Fruit fly (Drosophila melanogaster) whole organism, embryonic: ENCODE measurements around the gene CG10194.

Experiments used
- Adf1 ChIP-seq: fragments of 200-800 bp; sonication (Bioruptor generic); IDR thresholded peaks from 2 replicates; pipeline ENCODE4 v1.3.6; 2022; ENCODE audit warnings: missing biosample characterization, missing genetic modification characterization
- CG10209 ChIP-seq: fragments of 200-800 bp; sonication (Bioruptor generic); optimal IDR thresholded peaks from 3 replicates; lab custom pipeline; 2017; ENCODE audit warnings: missing biosample characterization, mild to moderate bottlenecking, missing genetic modification characterization, missing genetic modification reagents
- CG10959 ChIP-seq: fragments of 200-800 bp; sonication (Bioruptor generic); IDR thresholded peaks from 2 replicates; pipeline ENCODE4 v1.3.6; 2022; ENCODE audit warnings: missing biosample characterization, missing genetic modification characterization
- CG11085 ChIP-seq: fragments of 200-800 bp; sonication (Bioruptor generic); IDR thresholded peaks from 2 replicates; pipeline ENCODE4 v1.3.6; 2022; ENCODE audit warnings: missing biosample characterization, missing genetic modification characterization
- CG12155 ChIP-seq: fragments of 200-800 bp; sonication (Bioruptor generic); optimal IDR thresholded peaks from 3 replicates; lab custom pipeline; 2016; ENCODE audit warnings: missing biosample characterization, missing genetic modification characterization
- CG13287 ChIP-seq: fragments of 200-800 bp; sonication (Bioruptor generic); IDR thresholded peaks from 2 replicates; pipeline ENCODE4 v1.3.6; 2022; ENCODE audit warnings: missing biosample characterization, missing genetic modification characterization; ENCODE audit not compliant: partially characterized antibody
- CG14860 ChIP-seq: fragments of 200-800 bp; sonication (Bioruptor generic); IDR thresholded peaks from 3 replicates; pipeline ENCODE4 v1.3.6; 2022; ENCODE audit warnings: missing biosample characterization, missing genetic modification characterization; ENCODE audit not compliant: partially characterized antibody
- CG14965 ChIP-seq: fragments of 200-800 bp; sonication (Bioruptor generic); optimal IDR thresholded peaks from 2 replicates; lab custom pipeline; 2016; ENCODE audit warnings: missing biosample characterization, missing genetic modification characterization, borderline replicate concordance
- CG15269 ChIP-seq: fragments of 200-800 bp; sonication (Bioruptor generic); optimal IDR thresholded peaks from 2 replicates; lab custom pipeline; 2018; ENCODE audit warnings: missing biosample characterization, mild to moderate bottlenecking, missing genetic modification characterization, moderate library complexity
- CG15479 ChIP-seq: fragments of 200-800 bp; sonication (Bioruptor generic); optimal IDR thresholded peaks from 3 replicates; lab custom pipeline; 2019; ENCODE audit warnings: missing biosample characterization, mild to moderate bottlenecking, missing genetic modification characterization, moderate library complexity
- CG16779 ChIP-seq: fragments of 200-800 bp; sonication (Bioruptor generic); IDR thresholded peaks from 2 replicates; pipeline ENCODE4 v1.3.6; 2022; ENCODE audit warnings: missing biosample characterization, missing genetic modification characterization
- CG18476 ChIP-seq: fragments of 200-800 bp; sonication (Bioruptor generic); optimal IDR thresholded peaks from 2 replicates; lab custom pipeline; 2016; ENCODE audit warnings: missing biosample characterization, mild to moderate bottlenecking, missing genetic modification characterization
- CG18599 ChIP-seq: fragments of 200-800 bp; sonication (Bioruptor generic); optimal IDR thresholded peaks from 3 replicates; lab custom pipeline; 2017; ENCODE audit warnings: missing biosample characterization, missing genetic modification characterization, mild to moderate bottlenecking, moderate library complexity, missing genetic modification reagents
- CG2120 ChIP-seq: fragments of 200-800 bp; sonication (Bioruptor generic); optimal IDR thresholded peaks from 3 replicates; lab custom pipeline; 2016; ENCODE audit warnings: missing biosample characterization, missing genetic modification characterization
- CG30020 ChIP-seq: fragments of 200-800 bp; optimal IDR thresholded peaks from 2 replicates; lab custom pipeline; 2019; ENCODE audit warnings: missing biosample characterization, mild to moderate bottlenecking, missing genetic modification characterization, moderate library complexity
- CG30403 ChIP-seq: fragments of 200-800 bp; sonication (Bioruptor generic); optimal IDR thresholded peaks from 3 replicates; lab custom pipeline; 2016; ENCODE audit warnings: missing biosample characterization, missing genetic modification characterization
- CG3065 ChIP-seq: fragments of 200-800 bp; sonication (Bioruptor generic); optimal IDR thresholded peaks from 2 replicates; lab custom pipeline; 2016; ENCODE audit warnings: missing biosample characterization, missing genetic modification characterization
- CG34224 ChIP-seq: fragments of 200-800 bp; sonication (Bioruptor generic); IDR thresholded peaks from 3 replicates; pipeline ENCODE4 v1.3.6; 2022; ENCODE audit warnings: missing biosample characterization, missing genetic modification characterization; ENCODE audit not compliant: partially characterized antibody
- CG3726 ChIP-seq: fragments of 200-800 bp; sonication (Bioruptor generic); IDR thresholded peaks from 3 replicates; pipeline ENCODE4, ENCODE4 v1.3.6; 2022; ENCODE audit warnings: missing biosample characterization, missing genetic modification characterization
- CG42726 ChIP-seq: fragments of 200-800 bp; sonication (Bioruptor generic); IDR thresholded peaks from 2 replicates; pipeline ENCODE4 v1.3.6; 2022; ENCODE audit warnings: missing biosample characterization, missing genetic modification characterization; ENCODE audit not compliant: partially characterized antibody
- CG4617 ChIP-seq: fragments of 200-800 bp; sonication (Bioruptor generic); optimal IDR thresholded peaks from 3 replicates; lab custom pipeline; 2016; ENCODE audit warnings: missing biosample characterization, missing genetic modification characterization, borderline replicate concordance
- CG6254 ChIP-seq: fragments of 200-800 bp; sonication (Bioruptor generic); optimal IDR thresholded peaks from 3 replicates; lab custom pipeline; 2017; ENCODE audit warnings: mild to moderate bottlenecking, missing biosample characterization, missing genetic modification reagents, missing genetic modification characterization
- CG7786 ChIP-seq: fragments of 200-800 bp; sonication (Bioruptor generic); optimal IDR thresholded peaks from 2 replicates; lab custom pipeline; 2016; ENCODE audit warnings: missing biosample characterization, missing genetic modification characterization
- CG7963 ChIP-seq: fragments of 200-800 bp; sonication (Bioruptor generic); IDR thresholded peaks from 3 replicates; pipeline ENCODE4 v1.3.6; 2022; ENCODE audit warnings: missing biosample characterization, missing genetic modification characterization; ENCODE audit not compliant: partially characterized antibody
- CG8290 ChIP-seq, 3 experiments: fragments of 200-800 bp; sonication (Bioruptor generic); optimal IDR thresholded peaks; 2 replicates each; lab custom pipeline; 2016 to 2019; ENCODE audit warnings: missing biosample characterization in 3 of 3, missing genetic modification characterization in 3 of 3, mild to moderate bottlenecking in 2 of 3, moderate library complexity in 1 of 3
- CG8765 ChIP-seq: fragments of 200-800 bp; sonication (Bioruptor generic); IDR thresholded peaks from 2 replicates; pipeline ENCODE4 v1.3.6; 2022; ENCODE audit warnings: missing biosample characterization, missing genetic modification characterization
- CG9437 ChIP-seq: fragments of 200-800 bp; sonication (Bioruptor generic); optimal IDR thresholded peaks from 2 replicates; lab custom pipeline; 2018; ENCODE audit warnings: missing biosample characterization, mild to moderate bottlenecking, missing genetic modification characterization
- CG9797 ChIP-seq: fragments of 200-800 bp; sonication (Bioruptor generic); optimal IDR thresholded peaks from 3 replicates; lab custom pipeline; 2018; ENCODE audit warnings: missing biosample characterization, mild to moderate bottlenecking, missing genetic modification characterization
- Fer2 ChIP-seq: fragments of 200-800 bp; sonication (Bioruptor generic); optimal IDR thresholded peaks from 2 replicates; lab custom pipeline; 2018; ENCODE audit warnings: missing biosample characterization, mild to moderate bottlenecking, missing genetic modification characterization, moderate library complexity
- GATAe ChIP-seq: fragments of 200-800 bp; sonication (Bioruptor generic); conservative IDR thresholded peaks from 2 replicates; pipeline ENCODE4 v1.3.6; 2022; ENCODE audit warnings: missing biosample characterization, missing genetic modification characterization
- H15 ChIP-seq: fragments of 200-800 bp; sonication (Bioruptor generic); IDR thresholded peaks from 3 replicates; pipeline ENCODE4 v1.3.6; 2022; ENCODE audit warnings: missing biosample characterization, missing genetic modification characterization
- HLHmδ ChIP-seq: fragments of 200-800 bp; sonication (Bioruptor generic); optimal IDR thresholded peaks from 2 replicates; lab custom pipeline; 2018; ENCODE audit warnings: missing biosample characterization, mild to moderate bottlenecking, missing genetic modification characterization, moderate library complexity
- Hand ChIP-seq: fragments of 200-800 bp; sonication (Bioruptor generic); optimal IDR thresholded peaks from 2 replicates; lab custom pipeline; 2017; ENCODE audit warnings: mild to moderate bottlenecking, missing biosample characterization, missing genetic modification reagents, missing genetic modification characterization
- MBD-R2 ChIP-seq: fragments of 200-800 bp; sonication (Bioruptor generic); IDR thresholded peaks from 2 replicates; pipeline ENCODE4 v1.3.6; 2022; ENCODE audit warnings: missing biosample characterization, missing genetic modification characterization
- Optix ChIP-seq: fragments of 200-800 bp; sonication (Bioruptor generic); IDR thresholded peaks from 3 replicates; pipeline ENCODE4 v1.3.6; 2022; ENCODE audit warnings: missing biosample characterization, missing genetic modification characterization
- Sox100B ChIP-seq: fragments of 200-800 bp; sonication (Bioruptor generic); optimal IDR thresholded peaks from 3 replicates; lab custom pipeline; 2018; ENCODE audit warnings: missing biosample characterization, mild to moderate bottlenecking, missing genetic modification characterization
- TFAM ChIP-seq: fragments of 200-800 bp; sonication (Bioruptor generic); optimal IDR thresholded peaks from 2 replicates; lab custom pipeline; 2017; ENCODE audit warnings: missing biosample characterization, missing genetic modification characterization, inconsistent platforms
- dan ChIP-seq: fragments of 200-800 bp; sonication (Bioruptor generic); IDR thresholded peaks from 2 replicates; pipeline ENCODE4 v1.3.6; 2022; ENCODE audit warnings: missing biosample characterization, missing genetic modification characterization
- eyg ChIP-seq: fragments of 200-800 bp; sonication (Bioruptor generic); optimal IDR thresholded peaks from 3 replicates; lab custom pipeline; 2016; ENCODE audit warnings: missing biosample characterization, missing genetic modification characterization
- gcm ChIP-seq: fragments of 200-800 bp; sonication (Bioruptor generic); optimal IDR thresholded peaks from 2 replicates; lab custom pipeline; 2019; ENCODE audit warnings: missing biosample characterization, mild to moderate bottlenecking, missing genetic modification characterization, moderate library complexity
- gsb ChIP-seq: fragments of 200-800 bp; sonication (Bioruptor generic); IDR thresholded peaks from 2 replicates; pipeline ENCODE4 v1.3.6; 2022; ENCODE audit warnings: missing biosample characterization, missing genetic modification characterization
- her ChIP-seq: fragments of 200-800 bp; sonication (Bioruptor generic); optimal IDR thresholded peaks from 2 replicates; lab custom pipeline; 2016; ENCODE audit warnings: missing biosample characterization, missing genetic modification characterization
- insv ChIP-seq, 2 experiments: fragments of 200-800 bp; sonication (Bioruptor generic); optimal IDR thresholded peaks; 3 replicates each; lab custom pipeline; 2016 to 2018; ENCODE audit warnings: missing biosample characterization in 2 of 2, missing genetic modification characterization in 2 of 2
- inv ChIP-seq: fragments of 200-800 bp; sonication (Bioruptor generic); IDR thresholded peaks from 2 replicates; pipeline ENCODE4 v1.3.6; 2022; ENCODE audit warnings: missing biosample characterization, missing genetic modification characterization; ENCODE audit not compliant: partially characterized antibody
- sim ChIP-seq: fragments of 200-800 bp; sonication (Bioruptor generic); IDR thresholded peaks from 2 replicates; pipeline ENCODE4 v1.3.6; 2022; ENCODE audit warnings: missing biosample characterization, missing genetic modification characterization
- sr ChIP-seq: fragments of 200-800 bp; sonication (Bioruptor generic); IDR thresholded peaks from 3 replicates; pipeline ENCODE4 v1.3.6; 2022; ENCODE audit warnings: missing biosample characterization, missing genetic modification characterization
- ssp ChIP-seq: fragments of 200-800 bp; sonication (Bioruptor generic); IDR thresholded peaks from 2 replicates; pipeline ENCODE4 v1.3.6; 2022; ENCODE audit warnings: missing biosample characterization, missing genetic modification characterization
- stc ChIP-seq: fragments of 200-800 bp; sonication (Bioruptor generic); IDR thresholded peaks from 2 replicates; pipeline ENCODE4 v1.3.6; 2022; ENCODE audit warnings: missing biosample characterization, missing genetic modification characterization

The CG10194 gene

dm6 chr2L:19452535-19453317, 37.2 kb downstream of the CG10194 start (continued):
- TF ChIP-seq CG14965 (GFP tag; lab: Kevin White, UChicago) (no peak), CG10959 (GFP tag; lab: Robert Waterston, UW) (no peak), Sox100B (no peak), CG13287 (GFP tag; lab: Robert Waterston, UW) (peak; percentile 39), CG2120 (GFP tag; lab: Kevin White, UChicago) (peak; percentile 43), CG18599 (GFP tag; lab: Kevin White, UChicago) (peak; percentile 32), GATAe (GFP tag; lab: Robert Waterston, UW) (no peak), CG30020 (tag; lab: Kevin White, UChicago) (no peak), CG12155 (no peak), gcm (GFP tag; lab: Kevin White, UChicago) (no peak), CG3726 (GFP tag; lab: Robert Waterston, UW) (no peak), H15 (GFP tag; lab: Robert Waterston, UW) (no peak), CG16779 (0 out of 2 replicates have a peak, but pooled peaks have one; percentile 3), TFAM (no peak), CG30403 (peak; percentile 25), MBD-R2 (peak; percentile 63), sr (GFP tag; lab: Robert Waterston, UW) (no peak), dan (no peak), stc (GFP tag; lab: Robert Waterston, UW) (no peak), CG8290 (GFP tag; optimal IDR thresholded peaks at IDR 0.05; lab: Kevin White, UChicago) (no peak), CG8290 (tag; optimal IDR thresholded peaks at IDR 0.05; lab: Kevin White, UChicago) (no peak), eyg (no peak), CG7963 (GFP tag; lab: Robert Waterston, UW) (0 out of 3 replicates have a peak, but pooled peaks have one; percentile 17), CG15479 (GFP tag; lab: Kevin White, UChicago) (peak; percentile 76), CG7786 (GFP tag; lab: Kevin White, UChicago) (no peak), CG18476 (GFP tag; lab: Kevin White, UChicago) (no peak), CG10209 (GFP tag; lab: Kevin White, UChicago) (no peak), HLHmδ (peak; percentile 15), CG34224 (GFP tag; lab: Robert Waterston, UW) (peak; percentile 21; the same call in 2 of the 3 replicates), her (GFP tag; lab: Kevin White, UChicago) (peak; percentile 0), Adf1 (GFP tag; lab: Robert Waterston, UW) (peak; percentile 66; the same call in 1 of the 2 replicates), CG14860 (GFP tag; lab: Robert Waterston, UW) (no peak), insv (GFP tag; optimal IDR thresholded peaks at IDR 0.05; lab: Kevin White, UChicago) (no peak), ssp (GFP tag; lab: Robert Waterston, UW) (no peak), CG4617 (no peak), Optix (no peak), gsb (GFP tag; lab: Robert Waterston, UW) (no peak), CG9797 (GFP tag; lab: Kevin White, UChicago) (no peak), CG8765 (no peak), CG42726 (no peak), CG11085 (no peak), inv (GFP tag; lab: Robert Waterston, UW) (no peak), CG15269 (tag; lab: Kevin White, UChicago) (peak; percentile 31), CG6254 (no peak), sim (GFP tag; lab: Robert Waterston, UW) (no peak), Fer2 (no peak), Hand (GFP tag; lab: Kevin White, UChicago) (no peak), CG3065 (GFP tag; lab: Kevin White, UChicago) (no peak), CG9437 (GFP tag; lab: Kevin White, UChicago) (no peak)
